Worm (Caenorhabditis elegans): ENCODE results near the gene gba-4.
A peak's percentile ranks its signal among the peaks of the same experiment; 100 is the strongest.

The gba-4 gene

ce11 chrIV:5394687-5395086 lies 44.0 kb upstream of the gba-4 start, which contains the start of the genes perm-3 and swsn-6 (continued):
- peak; percentile 53 for TF ChIP-seq jun-1 (tag; optimal IDR thresholded peaks at IDR 0.05)
- no peak for TF ChIP-seq mml-1 (tag; optimal IDR thresholded peaks at IDR 0.05)
- no peak for TF ChIP-seq nhr-11 (tag; optimal IDR thresholded peaks at IDR 0.05)
- TF ChIP-seq unc-62 (GFP tag; optimal IDR thresholded peaks at IDR 0.05): no peak
- TF ChIP-seq fkh-2 (tag; optimal IDR thresholded peaks at IDR 0.05): no peak
- TF ChIP-seq ceh-28 (tag; optimal IDR thresholded peaks at IDR 0.05): peak; percentile 92

ce11 chrIV:5393566-5393965 lies 42.9 kb upstream of the gba-4 start:
- no peak for TF ChIP-seq fos-1 (tag; optimal IDR thresholded peaks at IDR 0.05)
- TF ChIP-seq elt-2 (tag; optimal IDR thresholded peaks at IDR 0.05): peak; percentile 68
- peak; percentile 51 for TF ChIP-seq pha-4 (tag; optimal IDR thresholded peaks at IDR 0.05)
- no peak for TF ChIP-seq nhr-28 (tag; optimal IDR thresholded peaks at IDR 0.05)
- TF ChIP-seq pqm-1 (tag; optimal IDR thresholded peaks at IDR 0.05): peak; percentile 61

ce11 chrIV:5391507-5392057 lies 40.9 kb upstream of the gba-4 start, which contains the start of the genes htp-1 and ZK616.5:
Gene htp-1, minus strand, starts transcription at chrIV:5391557.
Gene ZK616.5, plus strand, starts transcription at chrIV:5391929.
- no peak for TF ChIP-seq R02D3.7 (tag; optimal IDR thresholded peaks at IDR 0.05)
- no peak for TF ChIP-seq nfya-1 (tag; optimal IDR thresholded peaks at IDR 0.05; ENCODE audit: insufficient read depth)
- no peak for TF ChIP-seq ceh-9 (tag; optimal IDR thresholded peaks at IDR 0.05)
- no peak for TF ChIP-seq jun-1 (tag; optimal IDR thresholded peaks at IDR 0.05)
- TF ChIP-seq skn-1 (tag; optimal IDR thresholded peaks at IDR 0.05): no peak
- TF ChIP-seq aly-2 (tag; optimal IDR thresholded peaks at IDR 0.05): no peak
- TF ChIP-seq ama-1 (optimal IDR thresholded peaks at IDR 0.05): no peak
- TF ChIP-seq elt-3 (tag; optimal IDR thresholded peaks at IDR 0.05): no peak
- no peak for TF ChIP-seq pha-4 (tag; optimal IDR thresholded peaks at IDR 0.05)
- no peak for TF ChIP-seq lin-15B (tag; optimal IDR thresholded peaks at IDR 0.05)
- TF ChIP-seq egl-27 (tag; optimal IDR thresholded peaks at IDR 0.05): no peak
- TF ChIP-seq ceh-16 (tag; optimal IDR thresholded peaks at IDR 0.05): no peak
- no peak for TF ChIP-seq ztf-4 (tag; optimal IDR thresholded peaks at IDR 0.05)
- TF ChIP-seq eor-1 (tag; optimal IDR thresholded peaks at IDR 0.05): no peak
- TF ChIP-seq tbx-2 (tag; optimal IDR thresholded peaks at IDR 0.05): no peak
- TF ChIP-seq nhr-76 (tag; optimal IDR thresholded peaks at IDR 0.05): no peak
- TF ChIP-seq ZK546.5 (tag; optimal IDR thresholded peaks at IDR 0.05): no peak

ce11 chrIV:5389951-5390350 lies 39.3 kb upstream of the gba-4 start:
- TF ChIP-seq hmg-11 (tag; optimal IDR thresholded peaks at IDR 0.05): no peak
- no peak for TF ChIP-seq tbx-2 (tag; optimal IDR thresholded peaks at IDR 0.05)
- TF ChIP-seq nhr-25 (tag; optimal IDR thresholded peaks at IDR 0.05): peak; percentile 24
- TF ChIP-seq jun-1 (tag; optimal IDR thresholded peaks at IDR 0.05): no peak

ce11 chrIV:5388477-5389065 lies 37.9 kb upstream of the gba-4 start, which contains the start of gene elo-6:
Gene elo-6, minus strand, starts transcription at chrIV:5388559.
- TF ChIP-seq nhr-12 (tag; optimal IDR thresholded peaks at IDR 0.05): no peak
- no peak for TF ChIP-seq nhr-76 (tag; optimal IDR thresholded peaks at IDR 0.05)
- peak; percentile 55 for TF ChIP-seq pha-4 (tag; optimal IDR thresholded peaks at IDR 0.05)
- TF ChIP-seq skn-1 (tag; optimal IDR thresholded peaks at IDR 0.05): no peak
- TF ChIP-seq ama-1 (optimal IDR thresholded peaks at IDR 0.05): peak; percentile 77
- TF ChIP-seq pqm-1 (tag; optimal IDR thresholded peaks at IDR 0.05): peak; percentile 67
- peak; percentile 28 for TF ChIP-seq jun-1 (tag; optimal IDR thresholded peaks at IDR 0.05)
- no peak for TF ChIP-seq elt-1 (tag; optimal IDR thresholded peaks at IDR 0.05)
- TF ChIP-seq ceh-28 (tag; optimal IDR thresholded peaks at IDR 0.05): no peak
- peak; percentile 85 for TF ChIP-seq elt-2 (tag; optimal IDR thresholded peaks at IDR 0.05)
- no peak for TF ChIP-seq tbx-2 (tag; optimal IDR thresholded peaks at IDR 0.05)
- no peak for TF ChIP-seq nhr-23 (tag; optimal IDR thresholded peaks at IDR 0.05)

- TF ChIP-seq nhr-12 (tag; optimal IDR thresholded peaks at IDR 0.05): no peak
- no peak for TF ChIP-seq pha-4 (tag; optimal IDR thresholded peaks at IDR 0.05)
- TF ChIP-seq ceh-16 (tag; optimal IDR thresholded peaks at IDR 0.05): no peak
- no peak for TF ChIP-seq elt-1 (tag; optimal IDR thresholded peaks at IDR 0.05)
- no peak for TF ChIP-seq fos-1 (tag; optimal IDR thresholded peaks at IDR 0.05)
- TF ChIP-seq daf-12 (tag; optimal IDR thresholded peaks at IDR 0.05): no peak
- TF ChIP-seq pqm-1 (tag; optimal IDR thresholded peaks at IDR 0.05): no peak
- no peak for TF ChIP-seq ZK546.5 (tag; optimal IDR thresholded peaks at IDR 0.05)
- TF ChIP-seq unc-62 (GFP tag; optimal IDR thresholded peaks at IDR 0.05): no peak
- no peak for TF ChIP-seq ceh-82 (tag; optimal IDR thresholded peaks at IDR 0.05)
- TF ChIP-seq snpc-4 (tag; optimal IDR thresholded peaks at IDR 0.05): no peak
- no peak for TF ChIP-seq hmg-11 (tag; optimal IDR thresholded peaks at IDR 0.05)
These were observed 34.3 kb upstream of the gba-4 start, which contains the start of gene F41H10.12 for ce11 chrIV:5385020-5385419. Gene F41H10.12, plus strand, starts transcription at chrIV:5385320.

Measured in whole organism, L3 larva.